Worm (Caenorhabditis elegans): Measurements from ENCODE around the gene Y113G7A.22.

Y113G7A.22 gene

DNA sequence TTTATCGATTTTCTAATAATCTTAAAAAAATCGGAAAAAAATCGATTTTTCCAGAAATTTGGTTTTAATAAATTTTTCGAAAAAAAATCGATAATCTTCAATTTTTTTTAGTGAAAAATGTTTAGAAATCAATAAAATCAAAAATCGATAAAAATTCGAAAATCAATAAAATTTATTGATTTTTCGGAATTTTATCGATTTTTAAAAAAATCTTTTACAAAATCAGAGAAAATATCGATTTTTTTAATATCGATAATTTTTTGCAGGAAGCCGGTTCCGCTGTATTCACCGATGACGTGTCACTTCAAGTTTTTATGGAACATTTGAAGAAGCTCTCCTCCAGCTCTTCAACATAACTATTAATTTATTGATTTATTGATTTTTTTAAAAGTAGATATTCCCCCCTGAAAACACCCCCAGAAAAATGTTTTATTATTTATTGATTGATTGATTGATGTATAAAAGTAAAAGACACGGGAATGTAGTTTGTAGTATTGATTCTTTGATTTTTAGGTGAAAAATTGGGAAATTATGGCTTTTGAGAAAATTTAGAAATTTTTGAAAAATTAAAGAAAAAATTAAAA, 29.8 kb downstream of the Y113G7A.22 start:
- TF ChIP-seq xnd-1 (tag; optimal IDR thresholded peaks at IDR 0.05) (no peak), F39B2.1 (GFP tag; IDR thresholded peaks at IDR 0.05) (no peak), cebp-1 (GFP tag; IDR thresholded peaks at IDR 0.05) (no peak), cebp-1 (tag; optimal IDR thresholded peaks at IDR 0.05) (no peak), atf-7 (tag; optimal IDR thresholded peaks at IDR 0.05) (no peak), ztf-6 (GFP tag; IDR thresholded peaks at IDR 0.05) (no peak), B0336.3 (GFP tag; IDR thresholded peaks at IDR 0.05) (no peak), nhr-120 (GFP tag; IDR thresholded peaks at IDR 0.05) (no peak), zim-3 (tag; optimal IDR thresholded peaks at IDR 0.05) (no peak), attf-3 (GFP tag; conservative IDR thresholded peaks at IDR 0.05) (no peak), ztf-25 (GFP tag; IDR thresholded peaks at IDR 0.05) (no peak), ets-4 (GFP tag; optimal IDR thresholded peaks at IDR 0.05) (no peak)

- TF ChIP-seq rpc-1 (optimal IDR thresholded peaks at IDR 0.05) (no peak), rpc-1 (tag; optimal IDR thresholded peaks at IDR 0.05) (no peak), rcor-1 (GFP tag; IDR thresholded peaks at IDR 0.05) (no peak), K12H6.12 (tag; optimal IDR thresholded peaks at IDR 0.05) (no peak), let-607 (tag; optimal IDR thresholded peaks at IDR 0.05) (no peak), hmg-1.2 (GFP tag; IDR thresholded peaks at IDR 0.05) (no peak), F22D6.2 (tag; optimal IDR thresholded peaks at IDR 0.05) (no peak), B0261.1 (tag; optimal IDR thresholded peaks at IDR 0.05) (no peak), F52B5.7 (tag; optimal IDR thresholded peaks at IDR 0.05) (no peak), F33H1.4 (GFP tag; IDR thresholded peaks at IDR 0.05) (no peak), lin-54 (GFP tag; optimal IDR thresholded peaks at IDR 0.05) (no peak), aptf-3 (GFP tag; IDR thresholded peaks at IDR 0.05) (no peak), lin-40 (tag; optimal IDR thresholded peaks at IDR 0.05) (no peak), lin-26 (GFP tag; IDR thresholded peaks at IDR 0.05) (no peak), zfh-2 (GFP tag; conservative IDR thresholded peaks at IDR 0.05) (no peak), B0336.3 (GFP tag; IDR thresholded peaks at IDR 0.05) (no peak), Y95B8A.8 (GFP tag; IDR thresholded peaks at IDR 0.05) (no peak), nfya-2 (GFP tag; IDR thresholded peaks at IDR 0.05) (no peak)
Observed at ce11 chrV:20104417-20104816, 30.7 kb downstream of the Y113G7A.22 start.

DNA sequence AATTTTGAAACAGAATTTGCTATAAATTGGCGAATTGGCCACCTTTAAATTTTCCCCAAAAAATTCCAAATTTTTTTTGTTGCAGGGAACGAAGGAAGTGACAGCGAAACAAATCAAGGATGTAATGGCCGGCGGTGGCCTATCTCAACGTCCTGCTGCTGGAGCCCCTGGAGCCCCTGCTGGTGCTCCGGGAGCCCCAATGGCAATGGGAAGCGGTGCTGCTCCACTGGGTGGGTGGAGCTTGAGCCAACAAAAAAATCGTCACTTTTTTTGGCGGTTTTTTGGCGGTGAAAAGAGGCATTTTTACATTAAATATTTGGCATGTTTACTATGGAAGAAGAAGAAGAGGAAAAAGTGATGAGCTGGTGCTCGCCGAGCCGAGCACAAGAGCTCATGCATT, 38.0 kb downstream of the Y113G7A.22 start:
- TF ChIP-seq efl-1 (GFP tag; optimal IDR thresholded peaks at IDR 0.05): no peak
- no peak for TF ChIP-seq atf-7 (tag; optimal IDR thresholded peaks at IDR 0.05)
- TF ChIP-seq B0261.1 (tag; optimal IDR thresholded peaks at IDR 0.05): no peak
- no peak for TF ChIP-seq ceh-100 (GFP tag; IDR thresholded peaks at IDR 0.05)
- no peak for TF ChIP-seq tbp1 (GFP tag; optimal IDR thresholded peaks at IDR 0.05)
- TF ChIP-seq Y56A3A.18 (GFP tag; IDR thresholded peaks at IDR 0.05): no peak
- TF ChIP-seq unc-62 (GFP tag; optimal IDR thresholded peaks at IDR 0.05): no peak
- peak; percentile 77 for TF ChIP-seq zfh-2 (GFP tag; conservative IDR thresholded peaks at IDR 0.05)

DNA sequence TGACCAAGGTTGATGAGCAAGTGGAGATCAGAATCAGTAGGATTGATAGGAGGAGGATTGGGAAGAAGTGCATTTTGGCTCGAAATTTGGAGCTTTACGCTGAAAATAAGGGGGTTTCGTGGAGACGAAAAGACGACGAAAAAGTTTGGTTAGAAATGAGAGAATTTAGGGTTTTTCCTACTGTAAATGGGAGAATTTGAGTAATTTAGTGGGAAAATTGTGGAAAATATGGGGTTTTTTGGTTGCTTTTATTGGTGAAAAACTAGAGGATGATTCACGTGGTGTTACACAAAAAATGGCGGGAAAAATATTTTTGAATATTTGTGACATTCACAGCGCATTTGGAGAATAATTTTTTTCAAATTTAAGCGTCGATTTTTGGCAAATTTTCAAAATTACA, 40.2 kb downstream of the Y113G7A.22 start, which contains the start of gene nlp-69:
nlp-69 (minus strand) TSS at position 101 of the 400 bp plus-strand sequence.
- TF ChIP-seq nhr-90 (tag; optimal IDR thresholded peaks at IDR 0.05): no peak
- no peak for TF ChIP-seq mxl-1 (tag; optimal IDR thresholded peaks at IDR 0.05)
- no peak for TF ChIP-seq ztf-25 (GFP tag; IDR thresholded peaks at IDR 0.05)

Data from whole organism, young adult.